Worm (Caenorhabditis elegans) whole organism, young adult: ENCODE results near the gene rad-51.
A peak's percentile ranks its signal among the peaks of the same experiment; 100 is the strongest.

ENCODE experiments used
- B0019.2 ChIP-seq: fragments of 200-800 bp; sonication (Bioruptor generic); conservative IDR thresholded peaks from 2 replicates; pipeline ENCODE4 v1.3.6; 2022; ENCODE audit warnings: missing genetic modification reagents, missing genetic modification characterization, missing compliant biosample characterization
- B0336.3 ChIP-seq: fragments of 200-800 bp; sonication (Bioruptor generic); IDR thresholded peaks from 2 replicates; pipeline ENCODE4 v1.3.6; 2022; ENCODE audit warnings: missing genetic modification characterization, missing compliant biosample characterization
- C17E4.6 ChIP-seq: fragments of 200-800 bp; sonication (Bioruptor generic); IDR thresholded peaks from 2 replicates; pipeline ENCODE4 v1.3.6; 2022; ENCODE audit warnings: missing genetic modification reagents, missing genetic modification characterization, missing compliant biosample characterization
- D2030.7 ChIP-seq: fragments of 200-800 bp; sonication (Bioruptor generic); IDR thresholded peaks from 2 replicates; pipeline ENCODE4 v1.3.6; 2022; ENCODE audit warnings: missing genetic modification reagents, missing genetic modification characterization, missing compliant biosample characterization
- F10E7.11 ChIP-seq: sonication (generic microtip); optimal IDR thresholded peaks from 2 replicates; lab custom pipeline; 2017; ENCODE audit warnings: mild to moderate bottlenecking, missing genetic modification characterization, moderate library complexity, missing compliant biosample characterization
- F37B4.10 ChIP-seq: fragments of 200-800 bp; sonication (Bioruptor generic); IDR thresholded peaks from 2 replicates; pipeline ENCODE4 v1.3.6; 2022; ENCODE audit warnings: missing genetic modification characterization, missing compliant biosample characterization
- F49E8.2 ChIP-seq: sonication (generic microtip); optimal IDR thresholded peaks from 3 replicates; lab custom pipeline; 2017; ENCODE audit warnings: missing genetic modification characterization, mild to moderate bottlenecking, missing compliant biosample characterization, antibody characterized with exemption, moderate library complexity; ENCODE audit not compliant: insufficient read depth
- F57C9.4 ChIP-seq: sonication (generic microtip); optimal IDR thresholded peaks from 2 replicates; lab custom pipeline; 2017; ENCODE audit warnings: mild to moderate bottlenecking, missing genetic modification characterization, missing compliant biosample characterization
- T26A5.8 ChIP-seq: sonication (generic microtip); optimal IDR thresholded peaks from 2 replicates; lab custom pipeline; 2016; ENCODE audit warnings: missing genetic modification characterization, missing compliant biosample characterization
- ZK185.1 ChIP-seq: sonication (generic microtip); optimal IDR thresholded peaks from 2 replicates; lab custom pipeline; 2016; ENCODE audit warnings: mild to moderate bottlenecking, missing genetic modification characterization, missing compliant biosample characterization; ENCODE audit not compliant: poor library complexity, severe bottlenecking
- ama-1 ChIP-seq, 3 experiments: fragments of 150-350 bp in 1 of 3; sonication (generic microtip) in 2 of 3; optimal IDR thresholded peaks; 2 replicates each; lab custom pipeline; 2014 to 2018; ENCODE audit warnings: missing biosample characterization in 2 of 3, missing genetic modification characterization in 2 of 3, missing genetic modification reagents in 2 of 3
- aptf-3 ChIP-seq: fragments of 200-800 bp; sonication (Bioruptor generic); IDR thresholded peaks from 2 replicates; pipeline ENCODE4 v1.3.6; 2022; ENCODE audit warnings: missing genetic modification characterization, missing compliant biosample characterization
- cebp-1 ChIP-seq, 2 experiments: fragments of 200-800 bp in 1 of 2; sonication (Bioruptor generic) in 1 of 2; sonication (generic microtip) in 1 of 2; IDR thresholded peaks in 1 of 2; optimal IDR thresholded peaks in 1 of 2; 2 replicates each; pipeline versions ENCODE4 v1.3.6 to Lab custom; 2017 to 2022; ENCODE audit warnings: missing compliant biosample characterization in 2 of 2, missing genetic modification characterization in 2 of 2, mild to moderate bottlenecking in 1 of 2, missing genetic modification reagents in 1 of 2, moderate library complexity in 1 of 2
- ceh-27 ChIP-seq: fragments of 200-800 bp; sonication (Bioruptor generic); optimal IDR thresholded peaks from 2 replicates; lab custom pipeline; 2018; ENCODE audit warnings: mild to moderate bottlenecking, missing genetic modification characterization, moderate library complexity, missing compliant biosample characterization
- ceh-40 ChIP-seq: fragments of 200-800 bp; sonication (Bioruptor generic); IDR thresholded peaks from 2 replicates; pipeline ENCODE4 v1.3.6; 2022; ENCODE audit warnings: missing genetic modification characterization, missing compliant biosample characterization
- ceh-58 ChIP-seq: fragments of 200-800 bp; sonication (Bioruptor generic); IDR thresholded peaks from 2 replicates; pipeline ENCODE4 v1.3.6; 2022; ENCODE audit warnings: missing genetic modification characterization, missing compliant biosample characterization
- dox-1 ChIP-seq: fragments of 200-800 bp; sonication (Bioruptor generic); IDR thresholded peaks from 2 replicates; pipeline ENCODE4 v1.3.6; 2022; ENCODE audit warnings: missing genetic modification reagents, missing genetic modification characterization, missing compliant biosample characterization
- dpff-1 ChIP-seq: sonication (generic microtip); optimal IDR thresholded peaks from 2 replicates; lab custom pipeline; 2017; ENCODE audit warnings: mild to moderate bottlenecking, missing genetic modification characterization, missing compliant biosample characterization
- efl-1 ChIP-seq: fragments of 150-350 bp; optimal IDR thresholded peaks from 2 replicates; lab custom pipeline; 2014; ENCODE audit warnings: missing biosample characterization, missing genetic modification reagents, missing genetic modification characterization
- egl-18 ChIP-seq: fragments of 200-800 bp; sonication (Bioruptor generic); IDR thresholded peaks from 2 replicates; pipeline ENCODE4 v1.3.6; 2022; ENCODE audit warnings: missing genetic modification reagents, missing genetic modification characterization, missing compliant biosample characterization
- ets-4 ChIP-seq: fragments of 200-800 bp; sonication (Bioruptor generic); optimal IDR thresholded peaks from 2 replicates; lab custom pipeline; 2018; ENCODE audit warnings: mild to moderate bottlenecking, missing genetic modification characterization, missing compliant biosample characterization
- him-1 ChIP-seq: sonication (generic microtip); optimal IDR thresholded peaks from 2 replicates; lab custom pipeline; 2016; ENCODE audit warnings: missing genotype, missing genetic modification reagents, missing genetic modification characterization, missing compliant biosample characterization
- hrde-1 ChIP-seq: sonication (generic microtip); optimal IDR thresholded peaks from 2 replicates; lab custom pipeline; 2016; ENCODE audit warnings: missing genetic modification characterization, mild to moderate bottlenecking, missing compliant biosample characterization, moderate library complexity, missing genotype, missing genetic modification reagents, borderline replicate concordance
- hsf-1 ChIP-seq: fragments of 200-800 bp; sonication (Bioruptor generic); IDR thresholded peaks from 2 replicates; pipeline ENCODE4 v1.3.6; 2022; ENCODE audit warnings: missing genetic modification reagents, missing genetic modification characterization, missing compliant biosample characterization
- let-607 ChIP-seq, 2 experiments: fragments of 200-800 bp in 1 of 2; sonication (Bioruptor generic) in 1 of 2; sonication (generic microtip) in 1 of 2; optimal IDR thresholded peaks; 2 replicates each; lab custom pipeline; 2016 to 2018; ENCODE audit warnings: mild to moderate bottlenecking in 2 of 2, missing compliant biosample characterization in 2 of 2, missing genetic modification characterization in 2 of 2, moderate library complexity in 2 of 2, missing genotype in 1 of 2
- lin-26 ChIP-seq: fragments of 200-800 bp; sonication (Bioruptor generic); IDR thresholded peaks from 2 replicates; pipeline ENCODE4 v1.3.6; 2022; ENCODE audit warnings: missing genetic modification reagents, missing genetic modification characterization, missing compliant biosample characterization
- madf-6 ChIP-seq: fragments of 200-800 bp; sonication (Bioruptor generic); IDR thresholded peaks from 2 replicates; pipeline ENCODE4 v1.3.6; 2022; ENCODE audit warnings: missing genetic modification reagents, missing genetic modification characterization, missing compliant biosample characterization
- madf-8 ChIP-seq: fragments of 200-800 bp; sonication (Bioruptor generic); conservative IDR thresholded peaks from 2 replicates; pipeline ENCODE4 v1.3.6; 2022; ENCODE audit warnings: missing genetic modification reagents, missing genetic modification characterization, missing compliant biosample characterization
- mes-4 ChIP-seq: sonication (generic microtip); optimal IDR thresholded peaks from 2 replicates; lab custom pipeline; 2016; ENCODE audit warnings: missing genotype, missing genetic modification characterization, missing compliant biosample characterization
- nfya-1 ChIP-seq: sonication (generic microtip); optimal IDR thresholded peaks from 2 replicates; lab custom pipeline; 2017; ENCODE audit warnings: antibody characterized with exemption, missing compliant biosample characterization, missing genetic modification characterization, borderline replicate concordance; ENCODE audit not compliant: insufficient read depth
- nhr-80 ChIP-seq: sonication (generic microtip); optimal IDR thresholded peaks from 2 replicates; lab custom pipeline; 2016; ENCODE audit warnings: missing genetic modification characterization, missing compliant biosample characterization
- nhr-90 ChIP-seq: sonication (generic microtip); optimal IDR thresholded peaks from 2 replicates; lab custom pipeline; 2016; ENCODE audit warnings: missing genotype, mild to moderate bottlenecking, missing genetic modification characterization, missing compliant biosample characterization
- pha-4 ChIP-seq: fragments of 150-350 bp; sonication (generic microtip); optimal IDR thresholded peaks from 2 replicates; lab custom pipeline; 2014; ENCODE audit warnings: missing biosample characterization, missing genetic modification reagents, missing genetic modification characterization
- rec-8 ChIP-seq, 2 experiments: sonication (generic microtip); optimal IDR thresholded peaks; 2 replicates each; lab custom pipeline; 2016; ENCODE audit warnings: mild to moderate bottlenecking in 2 of 2, missing genetic modification characterization in 2 of 2, missing genetic modification reagents in 2 of 2, missing genotype in 2 of 2, missing biosample characterization in 1 of 2, missing compliant biosample characterization in 1 of 2, moderate library complexity in 1 of 2
- sea-2 ChIP-seq: fragments of 200-800 bp; sonication (Bioruptor generic); IDR thresholded peaks from 2 replicates; pipeline ENCODE4 v1.3.6; 2022; ENCODE audit warnings: missing genetic modification characterization, missing compliant biosample characterization
- snpc-4 ChIP-seq, 5 experiments: fragments of 150-350 bp in 1 of 5; sonication (generic microtip) in 4 of 5; optimal IDR thresholded peaks; 2 replicates each; lab custom pipeline; 2014 to 2018; ENCODE audit warnings: missing genetic modification characterization in 5 of 5, missing biosample characterization in 3 of 5, antibody characterized with exemption in 2 of 5, mild to moderate bottlenecking in 2 of 5, missing compliant biosample characterization in 2 of 5, missing genotype in 2 of 5, moderate library complexity in 2 of 5, missing genetic modification reagents in 1 of 5
- somi-1 ChIP-seq: fragments of 200-800 bp; sonication (Bioruptor generic); optimal IDR thresholded peaks from 2 replicates; lab custom pipeline; 2018; ENCODE audit warnings: mild to moderate bottlenecking, missing genetic modification characterization, missing compliant biosample characterization
- sptf-2 ChIP-seq: fragments of 200-800 bp; sonication (Bioruptor generic); optimal IDR thresholded peaks from 2 replicates; lab custom pipeline; 2018; ENCODE audit warnings: mild to moderate bottlenecking, missing genetic modification characterization, missing compliant biosample characterization
- tbp1 ChIP-seq: fragments of 200-800 bp; sonication (Bioruptor generic); optimal IDR thresholded peaks from 2 replicates; lab custom pipeline; 2018; ENCODE audit warnings: mild to moderate bottlenecking, missing genetic modification characterization, missing compliant biosample characterization
- tlf-1 ChIP-seq: fragments of 200-800 bp; sonication (Bioruptor generic); optimal IDR thresholded peaks from 2 replicates; lab custom pipeline; 2018; ENCODE audit warnings: mild to moderate bottlenecking, missing genetic modification characterization, missing compliant biosample characterization
- xnd-1 ChIP-seq: sonication (generic microtip); optimal IDR thresholded peaks from 2 replicates; lab custom pipeline; 2016; ENCODE audit warnings: missing genotype, missing genetic modification reagents, missing genetic modification characterization, missing compliant biosample characterization
- ztf-25 ChIP-seq: fragments of 200-800 bp; sonication (Bioruptor generic); IDR thresholded peaks from 2 replicates; pipeline ENCODE4 v1.3.6; 2022; ENCODE audit warnings: missing genetic modification reagents, missing genetic modification characterization, missing compliant biosample characterization
- ztf-26 ChIP-seq: sonication (generic microtip); optimal IDR thresholded peaks from 2 replicates; lab custom pipeline; 2017; ENCODE audit warnings: missing genetic modification characterization, missing compliant biosample characterization
- ztf-3 ChIP-seq: fragments of 200-800 bp; sonication (Bioruptor generic); optimal IDR thresholded peaks from 2 replicates; lab custom pipeline; 2018; ENCODE audit warnings: mild to moderate bottlenecking, missing genetic modification characterization, missing compliant biosample characterization

rad-51 gene

ce11 chrIV:10245666-10246210 lies 38.3 kb downstream of the rad-51 start, which contains the start of gene F01G10.10 (continued):
- TF ChIP-seq rec-8 (tag; optimal IDR thresholded peaks at IDR 0.05; lab: Kevin White, UChicago) (peak in 1 of 2 experiments; percentile 31), nhr-90 (tag; lab: Kevin White, UChicago) (peak; percentile 8), egl-18 (no peak), ztf-25 (GFP tag; lab: Robert Waterston, UW) (0 out of 2 replicates have a peak, but pooled peaks have one; percentile 64), dpff-1 (tag; lab: Kevin White, UChicago) (no peak), tlf-1 (peak; percentile 21), ZK185.1 (tag; lab: Kevin White, UChicago) (no peak), C17E4.6 (GFP tag; lab: Robert Waterston, UW) (peak; percentile 37; the same call in 1 of the 2 replicates), madf-6 (GFP tag; lab: Robert Waterston, UW) (peak; percentile 74), madf-8 (GFP tag; lab: Robert Waterston, UW) (no peak), aptf-3 (GFP tag; lab: Robert Waterston, UW) (no peak), ama-1 (optimal IDR thresholded peaks at IDR 0.05; lab: Kevin White, UChicago) (peak; percentile 19), ama-1 (GFP tag; optimal IDR thresholded peaks at IDR 0.05; lab: Kevin White, UChicago) (no peak), snpc-4 (GFP tag; optimal IDR thresholded peaks at IDR 0.05; lab: Kevin White, UChicago) (no peak), snpc-4 (tag; optimal IDR thresholded peaks at IDR 0.05; lab: Kevin White, UChicago) (peak in 2 of 4 experiments; percentile 19 to 39), dox-1 (peak; percentile 60), pha-4 (tag; lab: Kevin White, UChicago) (no peak), sea-2 (GFP tag; lab: Robert Waterston, UW) (no peak), F10E7.11 (tag; lab: Kevin White, UChicago) (peak; percentile 18), hsf-1 (GFP tag; lab: Robert Waterston, UW) (0 out of 2 replicates have a peak, but pooled peaks have one; percentile 63), B0336.3 (peak; percentile 86), let-607 (tag; optimal IDR thresholded peaks at IDR 0.05; lab: Kevin White, UChicago) (peak in 1 of 2 experiments; percentile 26), somi-1 (GFP tag; lab: Kevin White, UChicago) (no peak), ztf-26 (tag; lab: Kevin White, UChicago) (peak; percentile 7), F57C9.4 (tag; lab: Kevin White, UChicago) (no peak), ceh-58 (GFP tag; lab: Robert Waterston, UW) (0 out of 2 replicates have a peak, but pooled peaks have one; percentile 71), hrde-1 (tag; lab: Kevin White, UChicago) (peak; percentile 72), efl-1 (GFP tag; lab: Kevin White, UChicago) (peak; percentile 53), F37B4.10 (GFP tag; lab: Robert Waterston, UW) (0 out of 2 replicates have a peak, but pooled peaks have one; percentile 43), lin-26 (GFP tag; lab: Robert Waterston, UW) (peak; percentile 56; the same call in 1 of the 2 replicates), him-1 (no peak), tbp1 (peak; percentile 1), F49E8.2 (tag; lab: Kevin White, UChicago) (peak; percentile 5), B0019.2 (GFP tag; lab: Robert Waterston, UW) (no peak), D2030.7 (GFP tag; lab: Robert Waterston, UW) (peak; percentile 43), mes-4 (no peak)
- TF ChIP-seq, all 124 proteins: peak for 39

ce11 chrIV:10243276-10243675 lies 40.8 kb downstream of the rad-51 start, which contains the start of gene tkt-1:
tkt-1 (plus strand) TSS chrIV:10243612.
- TF ChIP-seq hsf-1 (GFP tag; lab: Robert Waterston, UW) (peak; percentile 74), nhr-80 (tag; lab: Kevin White, UChicago) (peak; percentile 74), ceh-27 (GFP tag; lab: Kevin White, UChicago) (no peak), xnd-1 (no peak), rec-8 (tag; optimal IDR thresholded peaks at IDR 0.05; lab: Kevin White, UChicago) (no peak), sptf-2 (GFP tag; lab: Kevin White, UChicago) (no peak), ets-4 (GFP tag; lab: Kevin White, UChicago) (peak; percentile 26), snpc-4 (GFP tag; optimal IDR thresholded peaks at IDR 0.05; lab: Kevin White, UChicago) (no peak), snpc-4 (tag; optimal IDR thresholded peaks at IDR 0.05; lab: Kevin White, UChicago) (no peak), ztf-3 (GFP tag; lab: Kevin White, UChicago) (no peak), dox-1 (no peak), dpff-1 (tag; lab: Kevin White, UChicago) (no peak), mes-4 (no peak), ceh-40 (GFP tag; lab: Robert Waterston, UW) (no peak), cebp-1 (GFP tag; IDR thresholded peaks at IDR 0.05; lab: Robert Waterston, UW) (no peak), cebp-1 (tag; optimal IDR thresholded peaks at IDR 0.05; lab: Kevin White, UChicago) (peak; percentile 4), T26A5.8 (tag; lab: Kevin White, UChicago) (no peak), nfya-1 (no peak)
